Worm (Caenorhabditis elegans): ENCODE results near the gene T28A11.2.

- no peak for TF ChIP-seq ama-1 (optimal IDR thresholded peaks at IDR 0.05)
- TF ChIP-seq ceh-36 (tag; optimal IDR thresholded peaks at IDR 0.05): no peak
- no peak for TF ChIP-seq pes-1 (GFP tag; IDR thresholded peaks at IDR 0.05)
These were observed 7.0 kb upstream of the T28A11.2 start, which contains the start of gene T28A11.20 for ce11 chrV:3273156-3273555.

All from whole organism, early embryonic.